Fruit fly (Drosophila melanogaster): ENCODE data around the gene glo.

DNA sequence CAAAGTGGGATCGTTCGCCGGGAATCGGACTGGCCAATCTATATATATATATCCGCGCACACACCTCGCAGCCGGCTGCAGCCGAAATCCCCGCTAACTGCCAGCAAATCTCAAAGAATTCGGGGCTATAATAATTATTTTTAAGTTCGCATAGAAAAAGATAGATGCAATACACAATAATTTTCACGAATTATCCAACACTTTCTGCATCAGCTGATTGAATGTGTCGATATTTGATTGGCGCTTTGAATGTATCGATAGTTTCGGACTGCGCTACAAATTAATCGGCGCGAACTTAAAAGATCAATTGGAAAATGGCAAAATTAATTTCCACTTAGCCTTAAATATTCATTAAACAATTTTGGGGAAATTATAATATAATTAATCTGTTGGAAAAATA is 22.4 kb downstream of the glo start, which contains the start of gene Sbf:
- no peak for TF ChIP-seq psq (optimal IDR thresholded peaks at IDR 0.05)
- no peak for TF ChIP-seq ttk (optimal IDR thresholded peaks at IDR 0.05)

All from Kc167 (cell line).